Fruit fly (Drosophila melanogaster): Measurements from ENCODE around the gene ppk.

DNA sequence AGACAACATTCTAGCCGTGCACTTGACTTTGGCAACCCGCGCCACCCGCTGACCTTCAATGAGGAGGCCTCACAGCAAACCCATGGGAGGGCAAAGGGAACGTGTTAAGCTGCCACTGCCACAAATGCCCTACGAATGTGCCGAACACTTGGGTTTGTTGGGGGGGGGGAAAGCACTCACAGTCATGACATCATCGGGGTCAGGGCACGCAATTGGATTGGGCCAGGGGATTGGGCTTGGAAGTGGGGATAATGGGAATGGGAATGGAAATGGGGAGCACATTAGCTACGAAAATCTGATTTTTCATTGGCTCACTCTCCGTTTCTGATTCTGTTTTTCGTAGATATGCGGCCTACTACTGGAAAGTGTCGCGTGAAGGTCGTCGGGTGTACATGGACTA, 40.0 kb downstream of the ppk start:
- TF ChIP-seq CTCF (optimal IDR thresholded peaks at IDR 0.05) (no peak), CG8478 (optimal IDR thresholded peaks at IDR 0.05) (no peak)
